Worm (Caenorhabditis elegans) whole organism, L3 larva: ENCODE data around the gene srz-11.

ENCODE experiments used
- R02D3.7 ChIP-seq: fragments of 150-350 bp; optimal IDR thresholded peaks from 2 replicates; lab custom pipeline; 2014; ENCODE audit warnings: missing biosample characterization, missing genetic modification characterization
- ZK546.5 ChIP-seq: sonication (generic microtip); optimal IDR thresholded peaks from 2 replicates; lab custom pipeline; 2017; ENCODE audit warnings: missing biosample characterization, missing genetic modification characterization
- aly-2 ChIP-seq: fragments of 150-350 bp; optimal IDR thresholded peaks from 2 replicates; lab custom pipeline; 2014; ENCODE audit warnings: missing biosample characterization, missing genetic modification characterization
- ama-1 ChIP-seq: fragments of 150-350 bp; optimal IDR thresholded peaks from 2 replicates; lab custom pipeline; 2018
- ceh-16 ChIP-seq: sonication (generic microtip); optimal IDR thresholded peaks from 2 replicates; lab custom pipeline; 2017; ENCODE audit warnings: missing biosample characterization, missing genetic modification characterization
- ceh-28 ChIP-seq: fragments of 150-350 bp; optimal IDR thresholded peaks from 2 replicates; lab custom pipeline; 2014; ENCODE audit warnings: missing biosample characterization, missing genetic modification reagents, missing genetic modification characterization
- ceh-82 ChIP-seq: fragments of 150-350 bp; optimal IDR thresholded peaks from 2 replicates; lab custom pipeline; 2014; ENCODE audit warnings: missing biosample characterization, missing genetic modification characterization
- ceh-9 ChIP-seq: sonication (generic microtip); optimal IDR thresholded peaks from 2 replicates; lab custom pipeline; 2018; ENCODE audit warnings: missing biosample characterization, missing genetic modification characterization
- daf-12 ChIP-seq: fragments of 150-350 bp; optimal IDR thresholded peaks from 2 replicates; lab custom pipeline; 2014; ENCODE audit warnings: missing biosample characterization, missing genetic modification reagents, missing genetic modification characterization
- egl-27 ChIP-seq: sonication (generic microtip); optimal IDR thresholded peaks from 4 replicates; lab custom pipeline; 2017; ENCODE audit warnings: missing biosample characterization, missing genetic modification reagents, missing genetic modification characterization
- egl-5 ChIP-seq: fragments of 150-350 bp; optimal IDR thresholded peaks from 2 replicates; lab custom pipeline; 2017; ENCODE audit warnings: missing biosample characterization, missing genetic modification reagents, missing genetic modification characterization, inconsistent platforms
- elt-1 ChIP-seq: fragments of 150-350 bp; optimal IDR thresholded peaks from 2 replicates; lab custom pipeline; 2014; ENCODE audit warnings: missing biosample characterization, missing genetic modification characterization
- elt-2 ChIP-seq: sonication (generic microtip); optimal IDR thresholded peaks from 2 replicates; lab custom pipeline; 2016; ENCODE audit warnings: missing genetic modification reagents, mild to moderate bottlenecking, missing genetic modification characterization, missing compliant biosample characterization
- elt-3 ChIP-seq, 3 experiments: fragments of 150-350 bp in 1 of 3; sonication (generic microtip) in 2 of 3; optimal IDR thresholded peaks; 2 replicates in 2 of 3; 4 replicates in 1 of 3; lab custom pipeline; 2014 to 2017; ENCODE audit warnings: missing biosample characterization in 3 of 3, missing genetic modification characterization in 3 of 3
- eor-1 ChIP-seq, 2 experiments: fragments of 150-350 bp; optimal IDR thresholded peaks; 2 replicates each; lab custom pipeline; 2014 to 2018; ENCODE audit warnings: missing biosample characterization in 2 of 2, missing genetic modification characterization in 2 of 2
- fkh-10 ChIP-seq: sonication (generic microtip); optimal IDR thresholded peaks from 2 replicates; lab custom pipeline; 2017; ENCODE audit warnings: missing biosample characterization, missing genetic modification reagents, missing genetic modification characterization
- fkh-2 ChIP-seq: fragments of 150-350 bp; optimal IDR thresholded peaks from 2 replicates; lab custom pipeline; 2014; ENCODE audit warnings: missing biosample characterization, missing genetic modification reagents, missing genetic modification characterization
- fos-1 ChIP-seq: fragments of 150-350 bp; optimal IDR thresholded peaks from 2 replicates; lab custom pipeline; 2014; ENCODE audit warnings: missing biosample characterization, missing genetic modification characterization
- hmg-11 ChIP-seq: sonication (generic microtip); optimal IDR thresholded peaks from 2 replicates; lab custom pipeline; 2016; ENCODE audit warnings: missing genetic modification characterization, missing compliant biosample characterization
- jun-1 ChIP-seq: fragments of 150-350 bp; optimal IDR thresholded peaks from 2 replicates; lab custom pipeline; 2014; ENCODE audit warnings: missing biosample characterization, missing genetic modification reagents, missing genetic modification characterization
- lin-15B ChIP-seq: fragments of 150-350 bp; optimal IDR thresholded peaks from 2 replicates; lab custom pipeline; 2014; ENCODE audit warnings: missing biosample characterization, missing genetic modification characterization
- lin-39 ChIP-seq: fragments of 150-350 bp; optimal IDR thresholded peaks from 2 replicates; lab custom pipeline; 2018; ENCODE audit warnings: missing biosample characterization, missing genetic modification reagents, missing genetic modification characterization
- lsy-12 ChIP-seq: sonication (generic microtip); optimal IDR thresholded peaks from 2 replicates; lab custom pipeline; 2016; ENCODE audit warnings: mild to moderate bottlenecking, missing genetic modification characterization, missing compliant biosample characterization
- mdl-1 ChIP-seq: fragments of 150-350 bp; optimal IDR thresholded peaks from 2 replicates; lab custom pipeline; 2014; ENCODE audit warnings: missing biosample characterization, missing genetic modification characterization
- mml-1 ChIP-seq: fragments of 150-350 bp; sonication (generic microtip); optimal IDR thresholded peaks from 3 replicates; lab custom pipeline; 2014; ENCODE audit warnings: missing biosample characterization, missing genetic modification characterization
- nfya-1 ChIP-seq: sonication (generic microtip); optimal IDR thresholded peaks from 2 replicates; lab custom pipeline; 2017; ENCODE audit warnings: missing genetic modification characterization, mild to moderate bottlenecking, missing compliant biosample characterization, antibody characterized with exemption, moderate library complexity; ENCODE audit not compliant: insufficient read depth
- nhr-11 ChIP-seq: fragments of 150-350 bp; optimal IDR thresholded peaks from 2 replicates; lab custom pipeline; 2014; ENCODE audit warnings: missing biosample characterization, missing genetic modification characterization
- nhr-12 ChIP-seq: fragments of 150-350 bp; optimal IDR thresholded peaks from 2 replicates; lab custom pipeline; 2014; ENCODE audit warnings: missing biosample characterization, missing genetic modification characterization
- nhr-23 ChIP-seq: fragments of 150-350 bp; optimal IDR thresholded peaks from 2 replicates; lab custom pipeline; 2014; ENCODE audit warnings: missing biosample characterization, missing genetic modification reagents, missing genetic modification characterization
- nhr-237 ChIP-seq: fragments of 150-350 bp; optimal IDR thresholded peaks from 2 replicates; lab custom pipeline; 2014; ENCODE audit warnings: missing biosample characterization, missing genetic modification characterization
- nhr-25 ChIP-seq: sonication (generic microtip); optimal IDR thresholded peaks from 2 replicates; lab custom pipeline; 2017; ENCODE audit warnings: missing biosample characterization, missing genetic modification characterization
- nhr-28 ChIP-seq: fragments of 150-350 bp; optimal IDR thresholded peaks from 2 replicates; lab custom pipeline; 2014; ENCODE audit warnings: missing biosample characterization, missing genetic modification characterization
- nhr-43 ChIP-seq: sonication (generic microtip); optimal IDR thresholded peaks from 2 replicates; lab custom pipeline; 2016; ENCODE audit warnings: mild to moderate bottlenecking, missing genetic modification characterization, missing compliant biosample characterization; ENCODE audit not compliant: poor library complexity, severe bottlenecking
- nhr-67 ChIP-seq: fragments of 150-350 bp; optimal IDR thresholded peaks from 2 replicates; lab custom pipeline; 2014; ENCODE audit warnings: missing biosample characterization, missing genetic modification characterization
- nhr-76 ChIP-seq: fragments of 150-350 bp; sonication (generic microtip); optimal IDR thresholded peaks from 5 replicates; lab custom pipeline; 2014; ENCODE audit warnings: missing biosample characterization, missing genetic modification characterization
- nhr-77 ChIP-seq: fragments of 150-350 bp; optimal IDR thresholded peaks from 2 replicates; lab custom pipeline; 2014; ENCODE audit warnings: missing biosample characterization, missing genetic modification characterization
- pha-4 ChIP-seq: fragments of 150-350 bp; optimal IDR thresholded peaks from 2 replicates; lab custom pipeline; 2014; ENCODE audit warnings: missing biosample characterization, missing genetic modification reagents, missing genetic modification characterization
- pqm-1 ChIP-seq: fragments of 150-350 bp; optimal IDR thresholded peaks from 2 replicates; lab custom pipeline; 2017; ENCODE audit warnings: missing biosample characterization, missing genetic modification characterization, inconsistent platforms
- sea-2 ChIP-seq: fragments of 150-350 bp; sonication (generic microtip); optimal IDR thresholded peaks from 4 replicates; lab custom pipeline; 2014; ENCODE audit warnings: missing biosample characterization, missing genetic modification reagents, missing genetic modification characterization
- skn-1 ChIP-seq: fragments of 150-350 bp; optimal IDR thresholded peaks from 2 replicates; lab custom pipeline; 2014; ENCODE audit warnings: missing biosample characterization, missing genetic modification characterization
- snpc-4 ChIP-seq: fragments of 150-350 bp; optimal IDR thresholded peaks from 2 replicates; lab custom pipeline; 2014; ENCODE audit warnings: missing biosample characterization, missing genetic modification characterization
- tbx-2 ChIP-seq: sonication (generic microtip); optimal IDR thresholded peaks from 2 replicates; lab custom pipeline; 2016; ENCODE audit warnings: mild to moderate bottlenecking, missing genetic modification characterization, missing compliant biosample characterization
- unc-39 ChIP-seq: sonication (generic microtip); optimal IDR thresholded peaks from 4 replicates; lab custom pipeline; 2017; ENCODE audit warnings: missing biosample characterization, missing genetic modification characterization
- unc-62 ChIP-seq: fragments of 150-350 bp; sonication (generic microtip); optimal IDR thresholded peaks from 4 replicates; lab custom pipeline; 2014; ENCODE audit warnings: missing biosample characterization, missing genetic modification reagents, missing genetic modification characterization
- zag-1 ChIP-seq: fragments of 150-350 bp; optimal IDR thresholded peaks from 2 replicates; lab custom pipeline; 2014; ENCODE audit warnings: missing biosample characterization, missing genetic modification characterization
- ztf-11 ChIP-seq: fragments of 150-350 bp; optimal IDR thresholded peaks from 2 replicates; lab custom pipeline; 2014; ENCODE audit warnings: missing biosample characterization, missing genetic modification characterization
- ztf-4 ChIP-seq: fragments of 150-350 bp; optimal IDR thresholded peaks from 2 replicates; lab custom pipeline; 2014; ENCODE audit warnings: missing biosample characterization, missing genetic modification characterization

Gene srz-11

DNA sequence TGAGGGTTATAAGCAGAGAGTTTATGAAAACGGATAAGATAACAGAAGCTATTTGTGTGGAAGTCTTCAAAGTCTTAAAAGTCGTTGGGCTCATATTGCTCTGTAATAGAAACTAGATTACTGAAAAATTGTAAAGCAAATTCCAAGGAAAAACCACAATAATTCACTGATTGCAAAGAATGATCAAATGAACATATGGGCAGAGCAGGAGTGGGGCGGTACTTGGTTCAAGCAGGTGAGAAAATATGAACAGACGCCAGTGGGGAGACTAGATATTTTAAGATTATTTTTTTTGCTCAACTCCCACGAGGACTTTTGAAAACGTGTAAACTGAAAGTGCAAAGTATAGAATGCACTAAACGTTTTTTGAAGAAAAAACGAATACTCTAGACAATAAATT is 30.5 kb upstream of the srz-11 start, which contains the start of gene str-171:
Gene str-171, minus strand, starts transcription at position 101 of the 400 bp plus-strand sequence.
- TF ChIP-seq nhr-23 = no peak

DNA sequence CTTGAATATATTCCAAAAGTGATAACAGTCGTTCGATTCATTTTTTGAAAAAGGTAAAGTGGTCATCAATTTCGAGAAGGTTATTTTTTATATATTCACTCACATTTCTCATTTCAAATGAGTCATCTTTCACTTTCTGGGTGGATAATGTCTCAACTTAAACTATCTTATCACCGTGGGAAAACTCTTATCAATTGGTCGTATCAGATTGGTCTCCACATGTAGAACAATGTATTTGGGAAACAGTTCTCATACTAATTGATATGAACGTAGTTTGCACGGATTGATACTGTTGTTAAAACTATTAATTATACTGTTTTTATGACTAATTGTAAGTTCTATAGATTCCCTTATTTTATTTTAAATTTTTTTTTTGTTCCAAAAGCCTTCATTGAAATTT is 29.1 kb upstream of the srz-11 start:
- peak; percentile 47 for TF ChIP-seq pqm-1 (tag; lab: Kevin White, UChicago)
- TF ChIP-seq elt-2 = peak; percentile 62
- TF ChIP-seq mdl-1 (tag; lab: Kevin White, UChicago) = no peak
- TF ChIP-seq, all 47 proteins: peak for 2

DNA sequence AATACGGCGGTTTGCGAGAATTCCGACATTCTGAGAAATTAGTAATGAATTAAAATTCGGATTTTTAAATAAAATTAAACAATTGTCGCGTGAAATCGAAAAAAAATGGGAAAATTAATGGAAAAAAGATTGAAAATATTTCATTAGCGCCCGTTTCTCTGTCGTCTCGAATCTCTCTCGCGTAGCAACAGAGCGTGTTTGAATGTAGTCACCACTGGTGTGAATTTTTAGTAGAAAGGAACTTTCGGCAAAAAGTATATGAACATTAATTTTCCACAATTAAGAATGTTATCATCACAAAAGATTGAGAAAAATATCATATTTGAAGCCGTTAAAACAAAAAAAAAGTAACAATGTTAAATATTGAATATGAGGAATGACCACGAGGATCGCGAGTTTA is 26.1 kb upstream of the srz-11 start, which contains the start of gene aipl-1:
Gene aipl-1, minus strand, starts transcription at position 30 of the 400 bp plus-strand sequence.
- TF ChIP-seq nhr-23 (peak; percentile 75), lin-15B (peak; percentile 94), mdl-1 (tag; lab: Kevin White, UChicago) (no peak), elt-2 (peak; percentile 43), ceh-82 (tag; lab: Kevin White, UChicago) (peak; percentile 34), jun-1 (tag; lab: Kevin White, UChicago) (peak; percentile 39), pqm-1 (tag; lab: Kevin White, UChicago) (peak; percentile 74), ceh-16 (no peak), fkh-2 (tag; lab: Kevin White, UChicago) (no peak), eor-1 (tag; optimal IDR thresholded peaks at IDR 0.05; lab: Kevin White, UChicago) (no peak), tbx-2 (no peak), hmg-11 (tag; lab: Kevin White, UChicago) (no peak), aly-2 (tag; lab: Kevin White, UChicago) (no peak), ztf-11 (tag; lab: Kevin White, UChicago) (no peak), nfya-1 (tag; lab: Kevin White, UChicago) (peak; percentile 84), sea-2 (GFP tag; lab: Kevin White, UChicago) (no peak), nhr-12 (no peak), lin-39 (tag; lab: Kevin White, UChicago) (peak; percentile 53), nhr-77 (no peak), fkh-10 (peak; percentile 60), nhr-67 (tag; lab: Kevin White, UChicago) (no peak), ceh-28 (tag; lab: Kevin White, UChicago) (peak; percentile 42), nhr-28 (no peak), ama-1 (no peak), zag-1 (no peak), nhr-25 (tag; lab: Kevin White, UChicago) (peak; percentile 66), nhr-237 (tag; lab: Kevin White, UChicago) (no peak), ceh-9 (tag; lab: Kevin White, UChicago) (no peak), lsy-12 (tag; lab: Kevin White, UChicago) (no peak), unc-39 (tag; lab: Kevin White, UChicago) (no peak), daf-12 (tag; lab: Kevin White, UChicago) (no peak), elt-1 (tag; lab: Kevin White, UChicago) (no peak), ztf-4 (tag; lab: Kevin White, UChicago) (no peak), snpc-4 (tag; lab: Kevin White, UChicago) (peak; percentile 79), nhr-11 (tag; lab: Kevin White, UChicago) (no peak), nhr-76 (tag; lab: Kevin White, UChicago) (no peak), nhr-43 (no peak), mml-1 (tag; lab: Kevin White, UChicago) (no peak), egl-27 (tag; lab: Kevin White, UChicago) (no peak), egl-5 (tag; lab: Kevin White, UChicago) (peak; percentile 21), elt-3 (tag; optimal IDR thresholded peaks at IDR 0.05; lab: Kevin White, UChicago) (peak in 1 of 3 experiments; percentile 66), R02D3.7 (tag; lab: Kevin White, UChicago) (peak; percentile 69), ZK546.5 (tag; lab: Kevin White, UChicago) (no peak), skn-1 (tag; lab: Kevin White, UChicago) (peak; percentile 9), fos-1 (no peak), pha-4 (tag; lab: Kevin White, UChicago) (peak; percentile 95), unc-62 (GFP tag; lab: Kevin White, UChicago) (no peak)
